Fruit fly (Drosophila melanogaster): ENCODE data around the gene CG10096.

Gene CG10096

dm6 chr3R:12369793-12370642, 25.8 kb downstream of the CG10096 start (continued):
- TF ChIP-seq ash1 (GFP tag; optimal IDR thresholded peaks at IDR 0.05): no peak
- TF ChIP-seq CG10274 (GFP tag; optimal IDR thresholded peaks at IDR 0.05): no peak
- TF ChIP-seq CG2120 (GFP tag; optimal IDR thresholded peaks at IDR 0.05): no peak
- peak; percentile 2 for TF ChIP-seq CG31388 (GFP tag; optimal IDR thresholded peaks at IDR 0.05)
- TF ChIP-seq MTF-1 (GFP tag; optimal IDR thresholded peaks at IDR 0.05; ENCODE audit: borderline replicate concordance): peak; percentile 62

DNA sequence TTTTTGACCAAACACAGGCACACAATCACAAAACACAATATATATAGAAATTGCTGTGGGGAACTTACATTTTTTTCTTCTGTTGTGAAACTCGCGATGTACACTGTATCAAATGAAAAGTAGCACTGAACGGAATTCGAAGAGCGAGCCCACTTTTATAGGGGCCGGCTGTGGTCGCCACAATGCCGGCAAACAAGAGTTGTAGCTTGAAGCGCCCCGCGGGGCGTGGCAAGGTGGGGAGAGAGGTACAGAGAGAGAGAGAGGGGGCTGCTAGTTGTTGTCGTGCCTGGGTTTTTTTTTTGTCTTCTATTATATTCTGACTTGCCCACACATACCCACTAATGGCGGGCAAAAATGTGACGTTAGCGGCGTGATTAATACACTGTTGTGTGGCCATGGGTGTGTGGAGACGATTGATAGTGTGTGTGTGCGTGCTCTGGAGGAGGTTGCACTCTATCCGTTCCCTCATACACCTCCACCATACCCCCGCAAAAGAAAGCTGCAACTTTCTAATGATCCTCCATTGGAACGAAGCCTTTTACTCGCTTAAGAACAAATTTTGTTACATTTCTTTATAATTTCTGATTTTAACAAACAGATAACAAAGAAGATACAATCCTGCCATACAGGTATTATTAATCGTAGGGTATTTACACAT, 26.5 kb downstream of the CG10096 start, which contains the start of gene GstD1:
GstD1 (minus strand) TSS at position 134 of the 658 bp plus-strand sequence.
- 0 out of 2 replicates have a peak, but pooled peaks have one; percentile 4 for TF ChIP-seq H2.0 (GFP tag; IDR thresholded peaks at IDR 0.05)
- peak; percentile 35 for TF ChIP-seq pb (GFP tag; optimal IDR thresholded peaks at IDR 0.05)
- TF ChIP-seq CG7372 (GFP tag; IDR thresholded peaks at IDR 0.05): no peak
- TF ChIP-seq CG18262 (tag; optimal IDR thresholded peaks at IDR 0.05): peak; percentile 21
- TF ChIP-seq gcm2 (GFP tag; optimal IDR thresholded peaks at IDR 0.05): no peak
- TF ChIP-seq crol (GFP tag; IDR thresholded peaks at IDR 0.05): peak; percentile 100
- TF ChIP-seq ems (GFP tag; optimal IDR thresholded peaks at IDR 0.05): no peak
- peak; percentile 67; the same call in 1 of the 2 replicates for TF ChIP-seq Adf1 (GFP tag; IDR thresholded peaks at IDR 0.05)
- peak; percentile 25 for TF ChIP-seq org-1 (GFP tag; optimal IDR thresholded peaks at IDR 0.05)
- peak; percentile 69 to 83 for TF ChIP-seq Trl (optimal IDR thresholded peaks at IDR 0.05)
- peak; percentile 33 for TF ChIP-seq Trl (GFP tag; optimal IDR thresholded peaks at IDR 0.05)
- no peak; the same call in 1 of the 3 replicates for TF ChIP-seq sr (GFP tag; IDR thresholded peaks at IDR 0.05)
- peak; percentile 55 for TF ChIP-seq dmrt99B (tag; optimal IDR thresholded peaks at IDR 0.05)
- TF ChIP-seq CG32772 (GFP tag; IDR thresholded peaks at IDR 0.05): peak; percentile 76
- TF ChIP-seq Bgb (GFP tag; IDR thresholded peaks at IDR 0.05; ENCODE audit: partially characterized antibody): peak; percentile 63
- TF ChIP-seq Sry-β (GFP tag; optimal IDR thresholded peaks at IDR 0.05): no peak
- peak; percentile 59 for TF ChIP-seq dysf (GFP tag; IDR thresholded peaks at IDR 0.05)
- peak; percentile 30 for TF ChIP-seq CG9817 (tag; optimal IDR thresholded peaks at IDR 0.05)
- TF ChIP-seq nom (GFP tag; optimal IDR thresholded peaks at IDR 0.05): peak; percentile 52
- no peak for TF ChIP-seq CG12299 (tag; optimal IDR thresholded peaks at IDR 0.05)
- peak; percentile 74 for TF ChIP-seq sqz (GFP tag; optimal IDR thresholded peaks at IDR 0.05)
- peak; percentile 4 for TF ChIP-seq CG1233 (GFP tag; optimal IDR thresholded peaks at IDR 0.05)
- TF ChIP-seq Xrp1 (GFP tag; IDR thresholded peaks at IDR 0.05): 0 out of 2 replicates have a peak, but pooled peaks have one; percentile 35
- peak; percentile 14 for TF ChIP-seq PHDP (tag; optimal IDR thresholded peaks at IDR 0.05)
- TF ChIP-seq Side (GFP tag; optimal IDR thresholded peaks at IDR 0.05): peak; percentile 2
- TF ChIP-seq toy (GFP tag; IDR thresholded peaks at IDR 0.05): no peak
- TF ChIP-seq z (GFP tag; IDR thresholded peaks at IDR 0.05): no peak
- TF ChIP-seq caup (GFP tag; optimal IDR thresholded peaks at IDR 0.05; ENCODE audit: severe bottlenecking): peak; percentile 28
- TF ChIP-seq Antp (GFP tag; optimal IDR thresholded peaks at IDR 0.05): peak; percentile 21
- TF ChIP-seq ewg (GFP tag; optimal IDR thresholded peaks at IDR 0.05): peak; percentile 21
- peak; percentile 18 for TF ChIP-seq exex (tag; optimal IDR thresholded peaks at IDR 0.05)
- peak; percentile 21 for TF ChIP-seq Abd-B (GFP tag; optimal IDR thresholded peaks at IDR 0.05)
- TF ChIP-seq otp (GFP tag; IDR thresholded peaks at IDR 0.05): no peak
- peak; percentile 40; the same call in 1 of the 2 replicates for TF ChIP-seq CG32532 (GFP tag; IDR thresholded peaks at IDR 0.05)
- peak; percentile 58 for TF ChIP-seq Dip3 (GFP tag; optimal IDR thresholded peaks at IDR 0.05)
- TF ChIP-seq NFAT (GFP tag; IDR thresholded peaks at IDR 0.05): peak; percentile 79
- peak; percentile 65 for TF ChIP-seq gem (tag; optimal IDR thresholded peaks at IDR 0.05)
- no peak; the same call in 1 of the 2 replicates for TF ChIP-seq ranshi (GFP tag; IDR thresholded peaks at IDR 0.05)
- peak; percentile 84 for TF ChIP-seq Med (GFP tag)
- 0 out of 3 replicates have a peak, but pooled peaks have one; percentile 10 for TF ChIP-seq CG11695 (GFP tag; IDR thresholded peaks at IDR 0.05)
- TF ChIP-seq Mad (GFP tag; optimal IDR thresholded peaks at IDR 0.05): no peak
